2 fruit fly cellular contexts compared by ENCODE assay signal in the genomic region with DNA sequence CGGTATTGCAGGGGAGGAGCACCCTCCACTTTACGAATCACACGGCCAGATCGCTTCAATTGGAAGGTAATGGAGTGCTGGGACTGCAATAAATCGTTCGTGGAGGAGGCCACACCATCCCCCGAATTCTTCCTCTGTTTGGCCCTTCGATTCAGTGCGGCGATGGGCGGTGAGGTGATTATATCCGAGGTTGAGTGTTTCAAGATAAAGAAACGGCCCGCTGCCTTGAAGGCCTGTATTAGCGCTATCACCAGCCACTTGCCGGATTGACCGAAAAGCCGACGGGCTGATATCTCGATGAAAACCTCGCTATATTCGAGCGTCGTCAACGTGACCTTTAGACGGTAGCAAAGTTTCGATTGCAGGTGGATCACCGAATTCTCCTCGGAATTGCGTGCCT.
A peak's percentile ranks its signal among the peaks of the same experiment; 100 is the strongest.
TF ChIP-seq lines count a peak whose summit lies in the region.

No protein-coding gene starts in this region.

- no peak for TF ChIP-seq CTCF in whole organism, embryonic (GFP tag; optimal IDR thresholded peaks at IDR 0.05; lab: Kevin White, UChicago)

TF ChIP-seq in whole organism, embryonic, 481 proteins besides CTCF, POLR2A, EP300 and RAD21:
- TF ChIP-seq sug (tag; optimal IDR thresholded peaks at IDR 0.05; lab: Kevin White, UChicago) (peak; percentile 31), CG34376 (GFP tag; optimal IDR thresholded peaks at IDR 0.05; lab: Kevin White, UChicago) (peak; percentile 91), Med (GFP tag; lab: Kevin White, UChicago) (peak; percentile 48), CG10462 (GFP tag; optimal IDR thresholded peaks at IDR 0.05; lab: Kevin White, UChicago) (no peak), CG7786 (GFP tag; optimal IDR thresholded peaks at IDR 0.05; lab: Kevin White, UChicago) (no peak), Adf1 (GFP tag; IDR thresholded peaks at IDR 0.05; lab: Robert Waterston, UW) (no peak), Tbp (GFP tag; optimal IDR thresholded peaks at IDR 0.05; lab: Kevin White, UChicago) (no peak), exex (tag; optimal IDR thresholded peaks at IDR 0.05; lab: Kevin White, UChicago) (peak; percentile 32), ftz-f1 (GFP tag; optimal IDR thresholded peaks at IDR 0.05; lab: Kevin White, UChicago) (peak; percentile 56), CG8281 (tag; optimal IDR thresholded peaks at IDR 0.05; lab: Kevin White, UChicago) (no peak), ato (GFP tag; IDR thresholded peaks at IDR 0.05; lab: Robert Waterston, UW; ENCODE audit: partially characterized antibody) (no peak), zen2 (GFP tag; IDR thresholded peaks at IDR 0.05; lab: Robert Waterston, UW; ENCODE audit: partially characterized antibody) (0 out of 3 replicates have a peak, but pooled peaks have one; percentile 12), mirr (GFP tag; optimal IDR thresholded peaks at IDR 0.05; lab: Kevin White, UChicago) (peak; percentile 37), Trl (optimal IDR thresholded peaks at IDR 0.05; lab: Kevin White, UChicago) (no peak), Trl (GFP tag; optimal IDR thresholded peaks at IDR 0.05; lab: Kevin White, UChicago) (no peak), sc (optimal IDR thresholded peaks at IDR 0.05; lab: Kevin White, UChicago) (no peak), sc (GFP tag; optimal IDR thresholded peaks at IDR 0.05; lab: Kevin White, UChicago) (no peak)
TF ChIP-seq in whole organism, embryonic: peak in this region for 7.

TF ChIP-seq in whole organism, wandering third instar larva, 38 proteins besides CTCF, POLR2A, EP300 and RAD21:
- TF ChIP-seq Hr83 (GFP tag; optimal IDR thresholded peaks at IDR 0.05; lab: Kevin White, UChicago; ENCODE audit: poor library complexity, severe bottlenecking) (no peak), usp (GFP tag; optimal IDR thresholded peaks at IDR 0.05; lab: Kevin White, UChicago) (no peak), jim (GFP tag; optimal IDR thresholded peaks at IDR 0.05; lab: Kevin White, UChicago) (no peak), foxo (GFP tag; optimal IDR thresholded peaks at IDR 0.05; lab: Kevin White, UChicago) (no peak), CrebA (GFP tag; optimal IDR thresholded peaks at IDR 0.05; lab: Kevin White, UChicago; ENCODE audit: borderline replicate concordance) (no peak), dl (GFP tag; optimal IDR thresholded peaks at IDR 0.05; lab: Kevin White, UChicago; ENCODE audit: insufficient read depth in 1 of 2, partially characterized antibody in 2 of 2) (no peak), Rel (GFP tag; optimal IDR thresholded peaks at IDR 0.05; lab: Kevin White, UChicago) (no peak), Rel (tag; optimal IDR thresholded peaks at IDR 0.05; lab: Kevin White, UChicago) (peak; percentile 78), Hnf4 (GFP tag; optimal IDR thresholded peaks at IDR 0.05; lab: Kevin White, UChicago) (no peak)
